Worm (Caenorhabditis elegans): Measurements from ENCODE around the gene Y77E11A.8.

DNA sequence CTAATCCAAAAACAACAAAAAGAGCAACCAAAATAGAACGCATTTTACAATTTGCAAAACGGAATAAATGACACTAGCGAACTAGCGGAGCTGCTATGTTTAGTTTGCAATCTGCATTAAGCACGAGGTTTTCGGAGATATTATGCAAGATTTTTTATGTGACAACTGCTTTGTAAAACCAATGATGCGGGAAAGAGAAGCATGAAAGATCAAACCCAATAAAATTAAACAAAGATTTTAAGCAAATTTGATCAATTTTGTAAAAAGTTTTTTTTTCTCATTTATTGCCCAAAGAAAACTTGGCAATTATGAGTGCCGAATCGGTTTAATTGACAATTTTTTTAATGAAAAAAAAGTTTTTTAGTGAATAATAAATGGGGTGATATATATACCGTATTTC, at the start of gene Y77E11A.8:
- no peak for TF ChIP-seq pha-4 (GFP tag; IDR thresholded peaks at IDR 0.05)
- TF ChIP-seq pha-4 (tag; optimal IDR thresholded peaks at IDR 0.05), result no peak
- TF ChIP-seq egl-27 (tag; optimal IDR thresholded peaks at IDR 0.05), result no peak
- TF ChIP-seq lir-3 (tag; optimal IDR thresholded peaks at IDR 0.05), result no peak
- no peak for TF ChIP-seq zag-1 (tag; optimal IDR thresholded peaks at IDR 0.05)
- TF ChIP-seq F26F4.8 (GFP tag; conservative IDR thresholded peaks at IDR 0.05), result no peak
- no peak for TF ChIP-seq snpc-4 (tag; optimal IDR thresholded peaks at IDR 0.05)
- no peak for TF ChIP-seq duxl-1 (tag; optimal IDR thresholded peaks at IDR 0.05; ENCODE audit: poor library complexity)
- TF ChIP-seq lin-13 (GFP tag; optimal IDR thresholded peaks at IDR 0.05), result no peak
- TF ChIP-seq arid-1 (GFP tag; conservative IDR thresholded peaks at IDR 0.05), result no peak
- TF ChIP-seq nhr-11 (tag; optimal IDR thresholded peaks at IDR 0.05), result no peak
- TF ChIP-seq attf-4 (tag; optimal IDR thresholded peaks at IDR 0.05), result no peak
- no peak for TF ChIP-seq F10B5.3 (tag; optimal IDR thresholded peaks at IDR 0.05)
- TF ChIP-seq hlh-30 (tag; optimal IDR thresholded peaks at IDR 0.05; ENCODE audit: insufficient read depth), result no peak
- TF ChIP-seq skn-1 (tag; optimal IDR thresholded peaks at IDR 0.05), result no peak

Data from whole organism, L4 larva.